Worm (Caenorhabditis elegans) whole organism, late embryonic: Measurements from ENCODE around the gene F58A4.2.

Experiments used
- F13H6.1 ChIP-seq: sonication (generic microtip); optimal IDR thresholded peaks from 2 replicates; lab custom pipeline; 2016; ENCODE audit warnings: missing genetic modification characterization, missing compliant biosample characterization
- K02D7.2 ChIP-seq: sonication (generic microtip); optimal IDR thresholded peaks from 2 replicates; lab custom pipeline; 2017; ENCODE audit warnings: mild to moderate bottlenecking, missing genetic modification characterization, missing compliant biosample characterization
- K09A11.1 ChIP-seq: sonication (generic microtip); optimal IDR thresholded peaks from 2 replicates; lab custom pipeline; 2017; ENCODE audit warnings: antibody characterized with exemption, mild to moderate bottlenecking, missing genetic modification characterization, missing compliant biosample characterization; ENCODE audit not compliant: insufficient read depth
- Y22D7AL.16 ChIP-seq: sonication (generic microtip); optimal IDR thresholded peaks from 2 replicates; lab custom pipeline; 2016; ENCODE audit warnings: missing genetic modification characterization, missing compliant biosample characterization
- ceh-14 ChIP-seq: sonication (generic microtip); optimal IDR thresholded peaks from 2 replicates; lab custom pipeline; 2016; ENCODE audit warnings: missing genotype, missing genetic modification characterization, missing compliant biosample characterization
- ceh-18 ChIP-seq: sonication (generic microtip); optimal IDR thresholded peaks from 2 replicates; lab custom pipeline; 2016; ENCODE audit warnings: missing genetic modification characterization, missing compliant biosample characterization
- ceh-31 ChIP-seq: sonication (generic microtip); optimal IDR thresholded peaks from 2 replicates; lab custom pipeline; 2016; ENCODE audit warnings: missing genetic modification characterization, missing compliant biosample characterization
- ceh-34 ChIP-seq: sonication (generic microtip); optimal IDR thresholded peaks from 2 replicates; lab custom pipeline; 2016; ENCODE audit warnings: mild to moderate bottlenecking, missing genetic modification characterization, missing compliant biosample characterization
- ceh-48 ChIP-seq: sonication (generic microtip); optimal IDR thresholded peaks from 2 replicates; lab custom pipeline; 2016; ENCODE audit warnings: missing genetic modification characterization, inconsistent platforms, missing compliant biosample characterization
- ceh-6 ChIP-seq: fragments of 200-800 bp; sonication (Bioruptor generic); optimal IDR thresholded peaks from 2 replicates; lab custom pipeline; 2018; ENCODE audit warnings: mild to moderate bottlenecking, missing genetic modification characterization, missing compliant biosample characterization
- dmd-4 ChIP-seq: sonication (generic microtip); optimal IDR thresholded peaks from 2 replicates; lab custom pipeline; 2016; ENCODE audit warnings: borderline replicate concordance, missing genetic modification characterization, missing compliant biosample characterization
- dve-1 ChIP-seq: sonication (generic microtip); optimal IDR thresholded peaks from 2 replicates; lab custom pipeline; 2017; ENCODE audit warnings: antibody characterized with exemption, mild to moderate bottlenecking, missing genetic modification characterization, missing compliant biosample characterization
- elt-2 ChIP-seq: sonication (generic microtip); optimal IDR thresholded peaks from 2 replicates; lab custom pipeline; 2016; ENCODE audit warnings: missing genetic modification reagents, missing genetic modification characterization, missing compliant biosample characterization
- ets-4 ChIP-seq: sonication (generic microtip); optimal IDR thresholded peaks from 2 replicates; lab custom pipeline; 2016; ENCODE audit warnings: missing genetic modification characterization, missing compliant biosample characterization
- eyg-1 ChIP-seq: sonication (generic microtip); optimal IDR thresholded peaks from 2 replicates; lab custom pipeline; 2016; ENCODE audit warnings: missing genotype, missing genetic modification characterization, missing compliant biosample characterization
- fkh-6 ChIP-seq: sonication (generic microtip); optimal IDR thresholded peaks from 2 replicates; lab custom pipeline; 2016; ENCODE audit warnings: missing genetic modification characterization, missing compliant biosample characterization
- hlh-13 ChIP-seq: fragments of 200-800 bp; sonication (Bioruptor generic); optimal IDR thresholded peaks from 2 replicates; lab custom pipeline; 2018; ENCODE audit warnings: mild to moderate bottlenecking, missing genetic modification characterization, missing compliant biosample characterization
- hlh-30 ChIP-seq: sonication (generic microtip); optimal IDR thresholded peaks from 2 replicates; lab custom pipeline; 2017; ENCODE audit warnings: antibody characterized with exemption, missing genetic modification characterization, missing compliant biosample characterization; ENCODE audit not compliant: insufficient read depth
- hlh-8 ChIP-seq: sonication (generic microtip); optimal IDR thresholded peaks from 2 replicates; lab custom pipeline; 2016; ENCODE audit warnings: missing genotype, missing genetic modification characterization, missing compliant biosample characterization
- madf-2 ChIP-seq: sonication (generic microtip); optimal IDR thresholded peaks from 2 replicates; lab custom pipeline; 2017; ENCODE audit warnings: missing genetic modification characterization, missing compliant biosample characterization
- mec-3 ChIP-seq: sonication (generic microtip); optimal IDR thresholded peaks from 2 replicates; lab custom pipeline; 2016; ENCODE audit warnings: borderline replicate concordance, missing genetic modification characterization, missing compliant biosample characterization
- nfya-1 ChIP-seq: sonication (generic microtip); optimal IDR thresholded peaks from 2 replicates; lab custom pipeline; 2017; ENCODE audit warnings: missing genetic modification characterization, mild to moderate bottlenecking, missing compliant biosample characterization, antibody characterized with exemption, moderate library complexity
- nhr-232 ChIP-seq: sonication (generic microtip); optimal IDR thresholded peaks from 2 replicates; lab custom pipeline; 2016; ENCODE audit warnings: missing genetic modification characterization, missing compliant biosample characterization
- pat-9 ChIP-seq: fragments of 200-800 bp; sonication (Bioruptor generic); optimal IDR thresholded peaks from 2 replicates; lab custom pipeline; 2018; ENCODE audit warnings: mild to moderate bottlenecking, missing genetic modification characterization, moderate library complexity, missing compliant biosample characterization
- pax-1 ChIP-seq: fragments of 150-350 bp; optimal IDR thresholded peaks from 2 replicates; lab custom pipeline; 2014; ENCODE audit warnings: missing biosample characterization, missing genetic modification characterization
- pha-4 ChIP-seq: fragments of 150-350 bp; optimal IDR thresholded peaks from 2 replicates; lab custom pipeline; 2018; ENCODE audit warnings: missing biosample characterization, missing genetic modification reagents, missing genetic modification characterization
- rnt-1 ChIP-seq: sonication (generic microtip); optimal IDR thresholded peaks from 2 replicates; lab custom pipeline; 2016; ENCODE audit warnings: missing genetic modification characterization, missing compliant biosample characterization
- sox-4 ChIP-seq: sonication (generic microtip); optimal IDR thresholded peaks from 2 replicates; lab custom pipeline; 2017; ENCODE audit warnings: mild to moderate bottlenecking, missing genetic modification characterization, inconsistent platforms, missing compliant biosample characterization
- syd-9 ChIP-seq: sonication (generic microtip); optimal IDR thresholded peaks from 2 replicates; lab custom pipeline; 2016; ENCODE audit warnings: mild to moderate bottlenecking, missing genetic modification characterization, moderate library complexity, missing compliant biosample characterization
- tbx-2 ChIP-seq: sonication (generic microtip); optimal IDR thresholded peaks from 2 replicates; lab custom pipeline; 2016; ENCODE audit warnings: missing genetic modification characterization, missing compliant biosample characterization
- tbx-7 ChIP-seq: sonication (generic microtip); optimal IDR thresholded peaks from 2 replicates; lab custom pipeline; 2016; ENCODE audit warnings: missing genotype, missing genetic modification characterization, missing compliant biosample characterization
- unc-42 ChIP-seq: sonication (generic microtip); optimal IDR thresholded peaks from 2 replicates; lab custom pipeline; 2016; ENCODE audit warnings: missing genotype, missing genetic modification characterization, missing compliant biosample characterization
- unc-55 ChIP-seq: sonication (generic microtip); optimal IDR thresholded peaks from 2 replicates; lab custom pipeline; 2017; ENCODE audit warnings: missing biosample characterization, missing genetic modification reagents, missing genetic modification characterization
- zip-5 ChIP-seq: sonication (generic microtip); optimal IDR thresholded peaks from 2 replicates; lab custom pipeline; 2016; ENCODE audit warnings: missing genetic modification characterization, missing compliant biosample characterization

F58A4.2 gene

DNA sequence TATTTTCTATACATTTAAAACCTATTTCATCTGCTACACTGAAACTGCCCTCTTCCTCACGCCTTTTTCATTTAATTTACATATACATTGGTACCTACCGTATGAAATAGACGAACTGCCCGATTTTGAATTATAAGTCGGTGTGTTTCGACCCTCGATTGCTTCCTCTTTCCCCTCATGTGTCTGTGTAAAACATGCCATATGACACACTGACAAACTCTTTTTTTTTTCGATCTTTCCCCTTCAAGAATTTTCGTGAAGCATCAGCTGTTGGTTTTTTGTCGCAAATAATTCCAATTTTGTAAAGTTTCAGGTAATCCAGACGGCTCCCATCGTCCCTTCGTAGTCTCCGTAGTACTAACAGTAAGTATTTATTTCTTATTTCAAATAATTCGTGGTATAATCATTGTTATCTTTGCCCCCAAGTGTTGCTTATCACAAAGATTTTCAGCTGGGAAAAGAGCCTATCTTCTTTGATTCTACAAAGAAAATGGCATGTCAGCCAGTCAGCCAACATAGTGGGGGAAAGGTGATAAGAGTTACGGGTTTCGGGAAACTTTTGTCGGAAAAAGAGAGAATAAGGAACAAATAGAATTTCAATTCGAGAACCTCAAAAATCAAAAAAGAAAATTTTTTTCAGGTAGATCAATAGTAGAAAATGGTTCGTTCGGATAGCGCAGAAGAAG lies 21.4 kb upstream of the F58A4.2 start:
- TF ChIP-seq elt-2 (tag; lab: Kevin White, UChicago) (peak; percentile 93), nhr-232 (tag; lab: Kevin White, UChicago) (no peak), pha-4 (tag; lab: Kevin White, UChicago) (no peak), ceh-6 (GFP tag; lab: Kevin White, UChicago) (no peak), madf-2 (tag; lab: Kevin White, UChicago) (no peak), eyg-1 (tag; lab: Kevin White, UChicago) (no peak), pax-1 (no peak)

DNA sequence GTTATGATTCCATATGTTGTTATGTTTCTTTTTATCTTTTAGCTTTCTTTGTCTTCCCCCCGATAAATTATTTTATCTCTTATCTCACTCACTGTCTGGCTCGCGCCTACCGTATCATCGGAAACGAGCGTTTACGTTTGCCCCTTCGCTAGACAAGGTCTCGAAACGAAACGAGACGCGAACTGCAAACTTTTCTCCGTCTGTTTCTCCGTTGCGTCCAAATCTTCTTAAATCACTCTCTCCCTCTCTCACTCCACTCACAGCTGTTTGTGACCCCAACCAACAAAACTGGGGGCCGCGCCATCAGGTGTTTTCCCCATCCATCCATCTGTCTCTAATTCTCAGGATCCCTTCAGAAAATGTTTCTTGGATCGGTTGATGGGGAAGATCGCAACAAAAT lies 19.6 kb upstream of the F58A4.2 start:
- TF ChIP-seq ceh-18 (tag; lab: Kevin White, UChicago) (peak; percentile 7), F13H6.1 (tag; lab: Kevin White, UChicago) (no peak)

- TF ChIP-seq zip-5 (tag; lab: Kevin White, UChicago) (no peak), unc-55 (GFP tag; lab: Kevin White, UChicago) (peak; percentile 41), rnt-1 (tag; lab: Kevin White, UChicago) (peak; percentile 57), ceh-48 (tag; lab: Kevin White, UChicago) (no peak), nfya-1 (tag; lab: Kevin White, UChicago) (peak; percentile 77), dve-1 (tag; lab: Kevin White, UChicago) (peak; percentile 12), sox-4 (tag; lab: Kevin White, UChicago) (peak; percentile 30), fkh-6 (tag; lab: Kevin White, UChicago) (no peak), pat-9 (peak; percentile 35), tbx-7 (tag; lab: Kevin White, UChicago) (no peak), ceh-34 (tag; lab: Kevin White, UChicago) (peak; percentile 59), F13H6.1 (tag; lab: Kevin White, UChicago) (peak; percentile 71), ceh-31 (peak; percentile 62), hlh-8 (tag; lab: Kevin White, UChicago) (peak; percentile 59), mec-3 (tag; lab: Kevin White, UChicago) (no peak), ceh-18 (tag; lab: Kevin White, UChicago) (peak; percentile 96), dmd-4 (tag; lab: Kevin White, UChicago) (no peak), syd-9 (tag; lab: Kevin White, UChicago) (peak; percentile 3), K09A11.1 (tag; lab: Kevin White, UChicago) (peak; percentile 17), ceh-6 (GFP tag; lab: Kevin White, UChicago) (peak; percentile 23), K02D7.2 (no peak), ets-4 (tag; lab: Kevin White, UChicago) (peak; percentile 41), tbx-2 (peak; percentile 58), ceh-14 (tag; lab: Kevin White, UChicago) (peak; percentile 26), hlh-13 (GFP tag; lab: Kevin White, UChicago) (no peak), Y22D7AL.16 (tag; lab: Kevin White, UChicago) (no peak), hlh-30 (tag; lab: Kevin White, UChicago) (peak; percentile 76), unc-42 (peak; percentile 59)
Measured at ce11 chrIII:9619079-9619761, 18.7 kb upstream of the F58A4.2 start, which contains the start of gene hlh-11. Gene hlh-11 (plus strand): TSS chrIII:9619711.
